Worm (Caenorhabditis elegans) whole organism, young adult: ENCODE results near the gene B0403.6.

ENCODE experiments used
- B0035.1 ChIP-seq: sonication (generic microtip); optimal IDR thresholded peaks from 2 replicates; lab custom pipeline; 2016; ENCODE audit warnings: missing genetic modification characterization, mild to moderate bottlenecking, missing compliant biosample characterization, missing genotype, missing genetic modification reagents
- F37B4.10 ChIP-seq: fragments of 200-800 bp; sonication (Bioruptor generic); IDR thresholded peaks from 2 replicates; pipeline ENCODE4 v1.3.6; 2022; ENCODE audit warnings: missing genetic modification characterization, missing compliant biosample characterization
- F39B2.1 ChIP-seq: fragments of 200-800 bp; sonication (Bioruptor generic); IDR thresholded peaks from 2 replicates; pipeline ENCODE4 v1.3.6; 2022; ENCODE audit warnings: missing genetic modification reagents, missing genetic modification characterization, missing compliant biosample characterization
- F55B11.4 ChIP-seq: sonication (generic microtip); optimal IDR thresholded peaks from 2 replicates; lab custom pipeline; 2016; ENCODE audit warnings: missing compliant biosample characterization, missing genetic modification characterization, borderline replicate concordance; ENCODE audit not compliant: insufficient read depth
- K11D2.4 ChIP-seq: fragments of 200-800 bp; sonication (Bioruptor generic); IDR thresholded peaks from 2 replicates; pipeline ENCODE4 v1.3.6; 2022; ENCODE audit warnings: missing genetic modification reagents, missing genetic modification characterization, missing compliant biosample characterization
- K12H6.12 ChIP-seq: fragments of 200-800 bp; sonication (Bioruptor generic); optimal IDR thresholded peaks from 2 replicates; lab custom pipeline; 2018; ENCODE audit warnings: mild to moderate bottlenecking, missing genetic modification characterization, missing compliant biosample characterization
- ZK185.1 ChIP-seq: sonication (generic microtip); optimal IDR thresholded peaks from 2 replicates; lab custom pipeline; 2016; ENCODE audit warnings: mild to moderate bottlenecking, missing genetic modification characterization, missing compliant biosample characterization; ENCODE audit not compliant: poor library complexity, severe bottlenecking
- ama-1 ChIP-seq, 3 experiments: fragments of 150-350 bp in 1 of 3; sonication (generic microtip) in 2 of 3; optimal IDR thresholded peaks; 2 replicates each; lab custom pipeline; 2014 to 2018; ENCODE audit warnings: missing biosample characterization in 2 of 3, missing genetic modification characterization in 2 of 3, missing genetic modification reagents in 2 of 3
- atf-7 ChIP-seq: sonication (generic microtip); optimal IDR thresholded peaks from 2 replicates; lab custom pipeline; 2017; ENCODE audit warnings: mild to moderate bottlenecking, missing genetic modification characterization, missing compliant biosample characterization
- attf-3 ChIP-seq: fragments of 200-800 bp; sonication (Bioruptor generic); conservative IDR thresholded peaks from 2 replicates; pipeline ENCODE4 v1.3.6; 2022; ENCODE audit warnings: missing genetic modification reagents, missing genetic modification characterization, missing compliant biosample characterization
- attf-5 ChIP-seq: fragments of 200-800 bp; sonication (Bioruptor generic); optimal IDR thresholded peaks from 2 replicates; lab custom pipeline; 2018; ENCODE audit warnings: mild to moderate bottlenecking, missing genetic modification characterization, missing compliant biosample characterization
- attf-6 ChIP-seq: fragments of 200-800 bp; sonication (Bioruptor generic); IDR thresholded peaks from 2 replicates; pipeline ENCODE4 v1.3.6; 2022; ENCODE audit warnings: missing genetic modification reagents, missing genetic modification characterization, missing compliant biosample characterization
- bed-2 ChIP-seq: fragments of 200-800 bp; sonication (Bioruptor generic); IDR thresholded peaks from 2 replicates; pipeline ENCODE4 v1.3.6; 2022; ENCODE audit warnings: missing genetic modification reagents, missing genetic modification characterization, missing compliant biosample characterization
- ceh-100 ChIP-seq: fragments of 200-800 bp; sonication (Bioruptor generic); IDR thresholded peaks from 2 replicates; pipeline ENCODE4 v1.3.6; 2022; ENCODE audit warnings: missing genetic modification reagents, missing genetic modification characterization, missing compliant biosample characterization
- ceh-27 ChIP-seq: fragments of 200-800 bp; sonication (Bioruptor generic); optimal IDR thresholded peaks from 2 replicates; lab custom pipeline; 2018; ENCODE audit warnings: mild to moderate bottlenecking, missing genetic modification characterization, moderate library complexity, missing compliant biosample characterization
- chd-7 ChIP-seq: sonication (generic microtip); optimal IDR thresholded peaks from 2 replicates; lab custom pipeline; 2016; ENCODE audit warnings: mild to moderate bottlenecking, missing genetic modification characterization, moderate library complexity, missing compliant biosample characterization
- die-1 ChIP-seq: sonication (generic microtip); optimal IDR thresholded peaks from 2 replicates; lab custom pipeline; 2016; ENCODE audit warnings: missing genotype, mild to moderate bottlenecking, missing genetic modification characterization, missing compliant biosample characterization
- ets-4 ChIP-seq: fragments of 200-800 bp; sonication (Bioruptor generic); optimal IDR thresholded peaks from 2 replicates; lab custom pipeline; 2018; ENCODE audit warnings: mild to moderate bottlenecking, missing genetic modification characterization, missing compliant biosample characterization
- gei-17 ChIP-seq: fragments of 200-800 bp; sonication (Bioruptor generic); optimal IDR thresholded peaks from 2 replicates; lab custom pipeline; 2018; ENCODE audit warnings: mild to moderate bottlenecking, missing genetic modification characterization, missing compliant biosample characterization
- him-1 ChIP-seq: sonication (generic microtip); optimal IDR thresholded peaks from 2 replicates; lab custom pipeline; 2016; ENCODE audit warnings: missing genotype, missing genetic modification reagents, missing genetic modification characterization, missing compliant biosample characterization
- hlh-26 ChIP-seq: fragments of 200-800 bp; sonication (Bioruptor generic); conservative IDR thresholded peaks from 2 replicates; pipeline ENCODE4 v1.3.6; 2022; ENCODE audit warnings: missing genetic modification reagents, missing genetic modification characterization, missing compliant biosample characterization
- lin-26 ChIP-seq: fragments of 200-800 bp; sonication (Bioruptor generic); IDR thresholded peaks from 2 replicates; pipeline ENCODE4 v1.3.6; 2022; ENCODE audit warnings: missing genetic modification reagents, missing genetic modification characterization, missing compliant biosample characterization
- lir-1 ChIP-seq: fragments of 200-800 bp; sonication (Bioruptor generic); conservative IDR thresholded peaks from 2 replicates; pipeline ENCODE4 v1.3.6; 2022; ENCODE audit warnings: missing genetic modification reagents, missing genetic modification characterization, missing compliant biosample characterization
- madf-6 ChIP-seq: fragments of 200-800 bp; sonication (Bioruptor generic); IDR thresholded peaks from 2 replicates; pipeline ENCODE4 v1.3.6; 2022; ENCODE audit warnings: missing genetic modification reagents, missing genetic modification characterization, missing compliant biosample characterization
- mxl-1 ChIP-seq: sonication (generic microtip); optimal IDR thresholded peaks from 2 replicates; lab custom pipeline; 2016; ENCODE audit warnings: missing genetic modification characterization, missing compliant biosample characterization
- nfya-1 ChIP-seq: sonication (generic microtip); optimal IDR thresholded peaks from 2 replicates; lab custom pipeline; 2017; ENCODE audit warnings: antibody characterized with exemption, missing compliant biosample characterization, missing genetic modification characterization, borderline replicate concordance; ENCODE audit not compliant: insufficient read depth
- nfya-2 ChIP-seq: fragments of 200-800 bp; sonication (Bioruptor generic); IDR thresholded peaks from 2 replicates; pipeline ENCODE4 v1.3.6; 2022; ENCODE audit warnings: missing genetic modification reagents, missing genetic modification characterization, missing compliant biosample characterization
- pbrm-1 ChIP-seq: fragments of 200-800 bp; sonication (Bioruptor generic); IDR thresholded peaks from 2 replicates; pipeline ENCODE4 v1.3.6; 2022; ENCODE audit warnings: missing genetic modification reagents, missing genetic modification characterization, missing compliant biosample characterization
- pha-4 ChIP-seq: fragments of 150-350 bp; sonication (generic microtip); optimal IDR thresholded peaks from 2 replicates; lab custom pipeline; 2014; ENCODE audit warnings: missing biosample characterization, missing genetic modification reagents, missing genetic modification characterization
- rcor-1 ChIP-seq: fragments of 200-800 bp; sonication (Bioruptor generic); IDR thresholded peaks from 2 replicates; pipeline ENCODE4 v1.3.6; 2022; ENCODE audit warnings: missing genetic modification reagents, missing genetic modification characterization, missing compliant biosample characterization
- rec-8 ChIP-seq, 2 experiments: sonication (generic microtip); optimal IDR thresholded peaks; 2 replicates each; lab custom pipeline; 2016; ENCODE audit warnings: mild to moderate bottlenecking in 2 of 2, missing genetic modification characterization in 2 of 2, missing genetic modification reagents in 2 of 2, missing genotype in 2 of 2, missing biosample characterization in 1 of 2, missing compliant biosample characterization in 1 of 2, moderate library complexity in 1 of 2
- somi-1 ChIP-seq: fragments of 200-800 bp; sonication (Bioruptor generic); optimal IDR thresholded peaks from 2 replicates; lab custom pipeline; 2018; ENCODE audit warnings: mild to moderate bottlenecking, missing genetic modification characterization, missing compliant biosample characterization
- unc-130 ChIP-seq: sonication (generic microtip); optimal IDR thresholded peaks from 2 replicates; lab custom pipeline; 2016; ENCODE audit warnings: missing genetic modification reagents, missing genetic modification characterization, missing compliant biosample characterization
- xnd-1 ChIP-seq: sonication (generic microtip); optimal IDR thresholded peaks from 2 replicates; lab custom pipeline; 2016; ENCODE audit warnings: missing genotype, missing genetic modification reagents, missing genetic modification characterization, missing compliant biosample characterization
- ztf-22 ChIP-seq: fragments of 200-800 bp; sonication (Bioruptor generic); optimal IDR thresholded peaks from 2 replicates; lab custom pipeline; 2018; ENCODE audit warnings: mild to moderate bottlenecking, missing genetic modification characterization, moderate library complexity, missing compliant biosample characterization
- ztf-26 ChIP-seq: sonication (generic microtip); optimal IDR thresholded peaks from 2 replicates; lab custom pipeline; 2017; ENCODE audit warnings: missing genetic modification characterization, missing compliant biosample characterization
- ztf-6 ChIP-seq: fragments of 200-800 bp; sonication (Bioruptor generic); IDR thresholded peaks from 2 replicates; pipeline ENCODE4 v1.3.6; 2022; ENCODE audit warnings: missing genetic modification reagents, missing genetic modification characterization, missing compliant biosample characterization

B0403.6 gene

ce11 chrX:7050290-7050689 is 24.9 kb downstream of the B0403.6 start, which contains the start of gene ubc-17:
TSS of gene ubc-17 (plus strand) at chrX:7050590.
- TF ChIP-seq nfya-1 (tag; lab: Kevin White, UChicago) = no peak
- TF ChIP-seq pha-4 (tag; lab: Kevin White, UChicago) = no peak
- no peak for TF ChIP-seq xnd-1
- TF ChIP-seq unc-130 (GFP tag; lab: Kevin White, UChicago) = no peak
- TF ChIP-seq ama-1 (optimal IDR thresholded peaks at IDR 0.05; lab: Kevin White, UChicago) = no peak
- no peak for TF ChIP-seq ama-1 (GFP tag; optimal IDR thresholded peaks at IDR 0.05; lab: Kevin White, UChicago)
- TF ChIP-seq ztf-26 (tag; lab: Kevin White, UChicago) = no peak
- TF ChIP-seq atf-7 (tag; lab: Kevin White, UChicago) = no peak
- TF ChIP-seq K12H6.12 (tag; lab: Kevin White, UChicago) = no peak
- no peak for TF ChIP-seq chd-7 (tag; lab: Kevin White, UChicago)
- no peak for TF ChIP-seq bed-2 (GFP tag; lab: Robert Waterston, UW)
- TF ChIP-seq lir-1 = no peak

ce11 chrX:7040760-7041159 is 34.4 kb downstream of the B0403.6 start:
- TF ChIP-seq hlh-26 = no peak
- no peak for TF ChIP-seq ets-4
- TF ChIP-seq rcor-1 (GFP tag; lab: Robert Waterston, UW) = no peak
- no peak for TF ChIP-seq pbrm-1
- no peak for TF ChIP-seq unc-130 (GFP tag; lab: Kevin White, UChicago)

- TF ChIP-seq mxl-1 (tag; lab: Kevin White, UChicago) (no peak), hlh-26 (no peak), attf-5 (GFP tag; lab: Kevin White, UChicago) (no peak), F37B4.10 (GFP tag; lab: Robert Waterston, UW) (0 out of 2 replicates have a peak, but pooled peaks have one; percentile 70)
- TF ChIP-seq, all 124 proteins: peak for 1
These were observed 37.2 kb downstream of the B0403.6 start for ce11 chrX:7037998-7038397.

DNA sequence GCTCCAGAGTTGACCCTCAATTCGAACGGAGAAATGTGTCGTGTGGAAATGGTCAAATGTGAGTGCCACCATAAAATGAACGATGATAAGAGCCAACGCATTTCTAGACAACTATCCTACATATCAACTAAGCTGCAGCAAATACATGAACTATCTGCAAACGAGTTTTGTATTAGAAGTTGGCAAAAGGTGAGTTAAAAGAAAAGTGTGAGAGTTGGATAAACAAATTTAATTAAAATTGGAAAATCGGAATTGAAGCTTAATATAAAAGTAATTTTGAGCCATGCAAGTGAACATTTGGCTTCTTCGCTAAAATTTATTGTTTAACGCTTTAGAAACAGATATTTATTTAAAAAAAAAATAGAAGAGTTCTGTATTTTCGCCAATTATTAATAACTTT is 39.2 kb downstream of the B0403.6 start, which contains the start of gene cest-19:
TSS of gene cest-19 (minus strand) at position 101 of the 400 bp plus-strand sequence.
- TF ChIP-seq him-1 (no peak), rcor-1 (GFP tag; lab: Robert Waterston, UW) (no peak), somi-1 (GFP tag; lab: Kevin White, UChicago) (no peak), ceh-100 (GFP tag; lab: Robert Waterston, UW) (no peak), K11D2.4 (GFP tag; lab: Robert Waterston, UW) (no peak), F39B2.1 (GFP tag; lab: Robert Waterston, UW) (no peak)
- TF ChIP-seq, all 124 proteins: peak for 0

- TF ChIP-seq F37B4.10 (GFP tag; lab: Robert Waterston, UW) = no peak
- TF ChIP-seq lin-26 = no peak
- TF ChIP-seq mxl-1 (tag; lab: Kevin White, UChicago) = no peak
- no peak for TF ChIP-seq ZK185.1 (tag; lab: Kevin White, UChicago)
- no peak for TF ChIP-seq nfya-2
- TF ChIP-seq die-1 = no peak
- no peak for TF ChIP-seq gei-17 (GFP tag; lab: Kevin White, UChicago)
- TF ChIP-seq attf-3 (GFP tag; lab: Robert Waterston, UW) = no peak
- no peak for TF ChIP-seq B0035.1 (tag; lab: Kevin White, UChicago)
- no peak for TF ChIP-seq xnd-1
- TF ChIP-seq rec-8 (tag; optimal IDR thresholded peaks at IDR 0.05; lab: Kevin White, UChicago) = no peak
- TF ChIP-seq F55B11.4 = no peak
- no peak for TF ChIP-seq attf-6 (GFP tag; lab: Robert Waterston, UW)
- TF ChIP-seq ztf-22 (GFP tag; lab: Kevin White, UChicago) = no peak
- TF ChIP-seq ceh-27 (GFP tag; lab: Kevin White, UChicago) = no peak
- TF ChIP-seq ztf-6 (GFP tag; lab: Robert Waterston, UW) = no peak
- TF ChIP-seq madf-6 (GFP tag; lab: Robert Waterston, UW) = no peak
These were observed 41.4 kb downstream of the B0403.6 start for ce11 chrX:7033716-7034270.
